Fruit fly (Drosophila melanogaster) whole organism, embryonic: ENCODE measurements around the gene CG18302.

Source experiments
- Blimp-1 ChIP-seq: fragments of 200-800 bp; sonication (Bioruptor generic); optimal IDR thresholded peaks from 3 replicates; lab custom pipeline; 2018; ENCODE audit warnings: missing biosample characterization, missing genetic modification characterization, mild to moderate bottlenecking, moderate library complexity, missing genetic modification reagents
- Bteb2 ChIP-seq: fragments of 200-800 bp; sonication (Bioruptor generic); optimal IDR thresholded peaks from 2 replicates; lab custom pipeline; 2016; ENCODE audit warnings: missing biosample characterization, missing genetic modification characterization
- CG10462 ChIP-seq: fragments of 200-800 bp; sonication (Bioruptor generic); optimal IDR thresholded peaks from 2 replicates; lab custom pipeline; 2016; ENCODE audit warnings: missing biosample characterization, missing genetic modification characterization
- CG11093 ChIP-seq: fragments of 200-800 bp; sonication (Bioruptor generic); IDR thresholded peaks from 3 replicates; pipeline ENCODE4 v1.3.6; 2022; ENCODE audit warnings: missing biosample characterization, missing genetic modification characterization
- CG11695 ChIP-seq: fragments of 200-800 bp; sonication (Bioruptor generic); IDR thresholded peaks from 3 replicates; pipeline ENCODE4 v1.3.6; 2022; ENCODE audit warnings: missing biosample characterization, missing genetic modification characterization
- CG12659 ChIP-seq: fragments of 200-800 bp; sonication (Bioruptor generic); optimal IDR thresholded peaks from 3 replicates; lab custom pipeline; 2017; ENCODE audit warnings: mild to moderate bottlenecking, missing biosample characterization, missing genetic modification reagents, missing genetic modification characterization
- CG14860 ChIP-seq: fragments of 200-800 bp; sonication (Bioruptor generic); IDR thresholded peaks from 3 replicates; pipeline ENCODE4 v1.3.6; 2022; ENCODE audit warnings: missing biosample characterization, missing genetic modification characterization; ENCODE audit not compliant: partially characterized antibody
- CG17829 ChIP-seq: fragments of 200-800 bp; optimal IDR thresholded peaks from 2 replicates; lab custom pipeline; 2019; ENCODE audit warnings: missing biosample characterization, mild to moderate bottlenecking, missing genetic modification characterization, moderate library complexity
- CG18011 ChIP-seq: fragments of 200-800 bp; sonication (Bioruptor generic); optimal IDR thresholded peaks from 2 replicates; lab custom pipeline; 2017; ENCODE audit warnings: missing biosample characterization, missing genetic modification characterization, mild to moderate bottlenecking, moderate library complexity, missing genotype
- CG2120 ChIP-seq: fragments of 200-800 bp; sonication (Bioruptor generic); optimal IDR thresholded peaks from 3 replicates; lab custom pipeline; 2016; ENCODE audit warnings: missing biosample characterization, missing genetic modification characterization
- CG2712 ChIP-seq: fragments of 200-800 bp; optimal IDR thresholded peaks from 3 replicates; lab custom pipeline; 2019; ENCODE audit warnings: missing biosample characterization, mild to moderate bottlenecking, missing genetic modification characterization, moderate library complexity
- CG30403 ChIP-seq: fragments of 200-800 bp; sonication (Bioruptor generic); optimal IDR thresholded peaks from 3 replicates; lab custom pipeline; 2016; ENCODE audit warnings: missing biosample characterization, missing genetic modification characterization
- CG42726 ChIP-seq: fragments of 200-800 bp; sonication (Bioruptor generic); IDR thresholded peaks from 2 replicates; pipeline ENCODE4 v1.3.6; 2022; ENCODE audit warnings: missing biosample characterization, missing genetic modification characterization; ENCODE audit not compliant: partially characterized antibody
- CG4360 ChIP-seq: fragments of 200-800 bp; sonication (Bioruptor generic); IDR thresholded peaks from 2 replicates; pipeline ENCODE4 v1.3.6; 2022; ENCODE audit warnings: missing biosample characterization, missing genetic modification characterization
- CG6765 ChIP-seq: fragments of 200-800 bp; sonication (Bioruptor generic); optimal IDR thresholded peaks from 3 replicates; lab custom pipeline; 2017; ENCODE audit warnings: missing biosample characterization, mild to moderate bottlenecking, missing genetic modification characterization
- CG8089 ChIP-seq: fragments of 200-800 bp; sonication (Bioruptor generic); optimal IDR thresholded peaks from 3 replicates; lab custom pipeline; 2016; ENCODE audit warnings: missing biosample characterization, missing genetic modification characterization
- CG8924 ChIP-seq: fragments of 200-800 bp; optimal IDR thresholded peaks from 3 replicates; lab custom pipeline; 2019; ENCODE audit warnings: missing biosample characterization, mild to moderate bottlenecking, missing genetic modification characterization, moderate library complexity
- CTCF ChIP-seq: fragments of 200-800 bp; sonication (Bioruptor generic); optimal IDR thresholded peaks from 2 replicates; lab custom pipeline; 2017; ENCODE audit warnings: missing biosample characterization, mild to moderate bottlenecking, missing genetic modification characterization, moderate library complexity
- HLH4C ChIP-seq: fragments of 200-800 bp; sonication (Bioruptor generic); IDR thresholded peaks from 3 replicates; pipeline ENCODE4 v1.3.6; 2022; ENCODE audit warnings: missing biosample characterization, missing genetic modification characterization; ENCODE audit not compliant: partially characterized antibody
- Hmr ChIP-seq: fragments of 200-800 bp; sonication (Bioruptor generic); optimal IDR thresholded peaks from 3 replicates; lab custom pipeline; 2017; ENCODE audit warnings: mild to moderate bottlenecking, missing biosample characterization, missing genetic modification reagents, missing genetic modification characterization
- Hr51 ChIP-seq, 2 experiments: fragments of 200-800 bp; sonication (Bioruptor generic); optimal IDR thresholded peaks; 2 replicates in 1 of 2; 3 replicates in 1 of 2; lab custom pipeline; 2016 to 2018; ENCODE audit warnings: missing biosample characterization in 2 of 2, missing genetic modification characterization in 2 of 2, mild to moderate bottlenecking in 1 of 2, moderate library complexity in 1 of 2
- Lhr ChIP-seq: fragments of 200-800 bp; sonication (Bioruptor generic); optimal IDR thresholded peaks from 3 replicates; lab custom pipeline; 2017; ENCODE audit warnings: mild to moderate bottlenecking, missing biosample characterization, missing genetic modification reagents, missing genetic modification characterization
- Mad ChIP-seq: fragments of 200-800 bp; sonication (Bioruptor generic); optimal IDR thresholded peaks from 2 replicates; lab custom pipeline; 2016; ENCODE audit warnings: missing biosample characterization, missing genetic modification characterization
- Max ChIP-seq: fragments of 200-800 bp; sonication (Bioruptor generic); optimal IDR thresholded peaks from 2 replicates; lab custom pipeline; 2016; ENCODE audit warnings: missing biosample characterization, mild to moderate bottlenecking, missing genetic modification characterization
- Mrtf ChIP-seq: fragments of 200-800 bp; sonication (Bioruptor generic); IDR thresholded peaks from 3 replicates; pipeline ENCODE4 v1.3.6; 2022; ENCODE audit warnings: missing biosample characterization, missing genetic modification characterization
- Myb ChIP-seq: fragments of 200-800 bp; sonication (Bioruptor generic); optimal IDR thresholded peaks from 2 replicates; lab custom pipeline; 2016; ENCODE audit warnings: missing biosample characterization, missing genetic modification characterization
- NFAT ChIP-seq: fragments of 200-800 bp; sonication (Bioruptor generic); IDR thresholded peaks from 2 replicates; pipeline ENCODE4 v1.3.6; 2022; ENCODE audit warnings: missing biosample characterization, missing genetic modification characterization
- Nf-YA ChIP-seq: fragments of 200-800 bp; sonication (Bioruptor generic); IDR thresholded peaks from 2 replicates; pipeline ENCODE4 v1.3.6; 2022; ENCODE audit warnings: missing biosample characterization, missing genetic modification characterization
- Nf-YC ChIP-seq: fragments of 200-800 bp; optimal IDR thresholded peaks from 3 replicates; lab custom pipeline; 2019; ENCODE audit warnings: missing biosample characterization, mild to moderate bottlenecking, missing genetic modification characterization, moderate library complexity
- Rfx ChIP-seq: fragments of 200-800 bp; sonication (Bioruptor generic); IDR thresholded peaks from 2 replicates; pipeline ENCODE4 v1.3.6; 2022; ENCODE audit warnings: missing biosample characterization, missing genetic modification characterization
- Rx ChIP-seq: fragments of 200-800 bp; sonication (Bioruptor generic); IDR thresholded peaks from 2 replicates; pipeline ENCODE4 v1.3.6; 2022; ENCODE audit warnings: missing biosample characterization, missing genetic modification characterization
- Xrp1 ChIP-seq: fragments of 200-800 bp; sonication (Bioruptor generic); IDR thresholded peaks from 2 replicates; pipeline ENCODE4 v1.3.6; 2022; ENCODE audit warnings: missing biosample characterization, missing genetic modification characterization
- ac ChIP-seq: fragments of 200-800 bp; sonication (Bioruptor generic); optimal IDR thresholded peaks from 3 replicates; lab custom pipeline; 2017; ENCODE audit warnings: missing biosample characterization, mild to moderate bottlenecking, missing genetic modification characterization
- ase ChIP-seq: fragments of 200-800 bp; sonication (Bioruptor generic); IDR thresholded peaks from 3 replicates; pipeline ENCODE4 v1.3.6; 2022; ENCODE audit warnings: missing biosample characterization, missing genetic modification characterization
- bsh ChIP-seq, 2 experiments: fragments of 200-800 bp; sonication (Bioruptor generic); optimal IDR thresholded peaks; 2 replicates each; lab custom pipeline; 2017 to 2018; ENCODE audit warnings: mild to moderate bottlenecking in 2 of 2, missing biosample characterization in 2 of 2, missing genetic modification characterization in 2 of 2, moderate library complexity in 1 of 2
- cas ChIP-seq: fragments of 200-800 bp; sonication (Bioruptor generic); IDR thresholded peaks from 2 replicates; pipeline ENCODE4 v1.3.6; 2022; ENCODE audit warnings: missing biosample characterization, missing genetic modification characterization
- cg ChIP-seq: fragments of 200-800 bp; sonication (Bioruptor generic); optimal IDR thresholded peaks from 3 replicates; lab custom pipeline; 2019; ENCODE audit warnings: missing biosample characterization, mild to moderate bottlenecking, missing genetic modification characterization, moderate library complexity
- chn ChIP-seq: fragments of 200-800 bp; sonication (Bioruptor generic); optimal IDR thresholded peaks from 2 replicates; lab custom pipeline; 2016; ENCODE audit warnings: missing biosample characterization, missing genetic modification characterization
- emc ChIP-seq: fragments of 200-800 bp; sonication (Bioruptor generic); optimal IDR thresholded peaks from 2 replicates; lab custom pipeline; 2016; ENCODE audit warnings: missing biosample characterization, missing genetic modification characterization
- esg ChIP-seq: fragments of 200-800 bp; sonication (Bioruptor generic); conservative IDR thresholded peaks from 2 replicates; pipeline ENCODE4 v1.3.6; 2022; ENCODE audit warnings: missing biosample characterization, missing genetic modification characterization
- gcm ChIP-seq: fragments of 200-800 bp; sonication (Bioruptor generic); optimal IDR thresholded peaks from 2 replicates; lab custom pipeline; 2019; ENCODE audit warnings: missing biosample characterization, mild to moderate bottlenecking, missing genetic modification characterization, moderate library complexity
- gro ChIP-seq: fragments of 200-800 bp; sonication (Bioruptor generic); optimal IDR thresholded peaks from 2 replicates; lab custom pipeline; 2016; ENCODE audit warnings: missing biosample characterization, missing genetic modification characterization
- gt ChIP-seq: fragments of 200-800 bp; sonication (Bioruptor generic); IDR thresholded peaks from 2 replicates; pipeline ENCODE4 v1.3.6; 2022; ENCODE audit warnings: missing biosample characterization, missing genetic modification characterization
- lab ChIP-seq: fragments of 200-800 bp; sonication (Bioruptor generic); optimal IDR thresholded peaks from 3 replicates; lab custom pipeline; 2017; ENCODE audit warnings: missing biosample characterization, missing genetic modification characterization, mild to moderate bottlenecking, moderate library complexity, missing genetic modification reagents
- nerfin-2 ChIP-seq: fragments of 200-800 bp; sonication (Bioruptor generic); IDR thresholded peaks from 2 replicates; pipeline ENCODE4 v1.3.6; 2022; ENCODE audit warnings: missing biosample characterization, missing genetic modification characterization; ENCODE audit not compliant: partially characterized antibody
- odd ChIP-seq: fragments of 200-800 bp; sonication (Bioruptor generic); optimal IDR thresholded peaks from 2 replicates; lab custom pipeline; 2017; ENCODE audit warnings: missing biosample characterization, mild to moderate bottlenecking, missing genetic modification characterization
- org-1 ChIP-seq: fragments of 200-800 bp; sonication (Bioruptor generic); optimal IDR thresholded peaks from 2 replicates; lab custom pipeline; 2017; ENCODE audit warnings: missing biosample characterization, missing genetic modification characterization
- so ChIP-seq: fragments of 200-800 bp; sonication (Bioruptor generic); IDR thresholded peaks from 3 replicates; pipeline ENCODE4 v1.3.6; 2022; ENCODE audit warnings: missing biosample characterization, missing genetic modification characterization
- tap ChIP-seq: fragments of 200-800 bp; optimal IDR thresholded peaks from 3 replicates; lab custom pipeline; 2019; ENCODE audit warnings: missing biosample characterization, mild to moderate bottlenecking, missing genetic modification characterization, moderate library complexity
- ttk ChIP-seq: fragments of 200-800 bp; sonication (Bioruptor generic); IDR thresholded peaks from 2 replicates; pipeline ENCODE4 v2.1.2; 2022; ENCODE audit warnings: missing biosample characterization, missing genetic modification characterization

Gene CG18302

DNA sequence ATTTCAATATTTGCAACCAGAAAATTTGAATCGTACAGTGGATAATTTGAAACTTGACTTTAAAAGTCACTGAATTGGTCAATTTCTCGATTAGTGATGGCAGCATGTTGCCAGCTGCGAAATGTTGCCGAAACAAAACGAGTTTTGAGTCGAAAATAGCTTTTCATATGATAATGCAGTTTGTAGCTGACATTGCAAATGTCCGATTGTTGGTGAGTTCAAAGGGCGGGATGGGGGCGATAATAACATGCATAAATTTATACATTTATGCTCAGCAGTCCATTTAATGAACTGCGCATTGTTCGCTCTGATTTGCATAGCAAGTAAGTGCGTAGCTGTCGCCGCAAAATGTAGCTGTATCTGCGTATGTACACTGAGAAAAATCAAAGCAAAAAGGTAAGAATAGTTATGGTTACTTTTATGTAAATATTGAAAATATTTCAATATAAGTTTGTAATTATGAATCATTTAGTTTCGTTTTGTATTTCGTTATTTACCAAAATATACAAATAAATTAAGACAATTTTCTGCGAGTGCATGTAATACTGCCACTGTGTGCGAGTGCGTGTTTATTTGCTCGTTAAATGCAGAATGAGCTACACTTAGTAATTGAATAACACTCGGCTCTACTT lies 7.1 kb upstream of the CG18302 start, which contains the start of gene Lip4 (continued):
- TF ChIP-seq Hmr (peak; percentile 82), HLH4C (GFP tag; lab: Robert Waterston, UW) (no peak), Mrtf (GFP tag; lab: Robert Waterston, UW) (peak; percentile 53; the same call in 1 of the 3 replicates), org-1 (GFP tag; lab: Kevin White, UChicago) (peak; percentile 61), CG6765 (GFP tag; lab: Kevin White, UChicago) (peak; percentile 72), CG14860 (no peak), NFAT (GFP tag; lab: Robert Waterston, UW) (peak; percentile 44; the same call in 1 of the 2 replicates), lab (GFP tag; lab: Kevin White, UChicago) (peak; percentile 81), CG12659 (GFP tag; lab: Kevin White, UChicago) (peak; percentile 82), bsh (GFP tag; optimal IDR thresholded peaks at IDR 0.05; lab: Kevin White, UChicago) (peak in 1 of 2 experiments; percentile 67), CG10462 (peak; percentile 66), emc (GFP tag; lab: Kevin White, UChicago) (no peak), ac (GFP tag; lab: Kevin White, UChicago) (peak; percentile 3), Lhr (GFP tag; lab: Kevin White, UChicago) (peak; percentile 11), gro (GFP tag; lab: Kevin White, UChicago) (no peak), Nf-YA (GFP tag; lab: Robert Waterston, UW) (peak; percentile 35; the same call in 1 of the 2 replicates), cas (peak; percentile 55; the same call in 1 of the 2 replicates), Nf-YC (tag; lab: Kevin White, UChicago) (peak; percentile 57), esg (GFP tag; lab: Robert Waterston, UW) (peak; percentile 77), gcm (peak; percentile 65), CG8924 (tag; lab: Kevin White, UChicago) (peak; percentile 79), cg (GFP tag; lab: Kevin White, UChicago) (no peak), CTCF (GFP tag; lab: Kevin White, UChicago) (peak; percentile 4), odd (GFP tag; lab: Kevin White, UChicago) (peak; percentile 58), CG2120 (GFP tag; lab: Kevin White, UChicago) (peak; percentile 64), gt (GFP tag; lab: Robert Waterston, UW) (no peak), CG18011 (GFP tag; lab: Kevin White, UChicago) (peak; percentile 56), Max (GFP tag; lab: Kevin White, UChicago) (peak; percentile 75), ase (peak; percentile 78), CG17829 (tag; lab: Kevin White, UChicago) (peak; percentile 82), tap (tag; lab: Kevin White, UChicago) (peak; percentile 71), Myb (no peak), Blimp-1 (GFP tag; lab: Kevin White, UChicago) (peak; percentile 70), CG4360 (peak; percentile 41; the same call in 1 of the 2 replicates), CG30403 (GFP tag; lab: Kevin White, UChicago) (peak; percentile 79), Hr51 (GFP tag; optimal IDR thresholded peaks at IDR 0.05; lab: Kevin White, UChicago) (peak; percentile 2 to 89), Mad (peak; percentile 31), chn (GFP tag; lab: Kevin White, UChicago) (peak; percentile 50), Bteb2 (GFP tag; lab: Kevin White, UChicago) (peak; percentile 67), CG42726 (GFP tag; lab: Robert Waterston, UW) (no peak), CG8089 (GFP tag; lab: Kevin White, UChicago) (peak; percentile 42), CG11695 (GFP tag; lab: Robert Waterston, UW) (peak; percentile 89), nerfin-2 (GFP tag; lab: Robert Waterston, UW) (no peak), Rx (no peak), CG11093 (GFP tag; lab: Robert Waterston, UW) (0 out of 3 replicates have a peak, but pooled peaks have one; percentile 50), ttk (GFP tag; lab: Robert Waterston, UW) (peak; percentile 74), Xrp1 (peak; percentile 84), CG2712 (tag; lab: Kevin White, UChicago) (peak; percentile 83), so (peak; percentile 76; the same call in 2 of the 3 replicates), Rfx (GFP tag; lab: Robert Waterston, UW) (peak; percentile 79)
